Worm (Caenorhabditis elegans) whole organism, L1 larva: ENCODE measurements around the gene srg-42.

ENCODE experiments used
- F16B12.6 ChIP-seq: fragments of 150-350 bp; optimal IDR thresholded peaks from 2 replicates; lab custom pipeline; 2014; ENCODE audit warnings: missing biosample characterization, missing genetic modification characterization
- aha-1 ChIP-seq: fragments of 150-350 bp; optimal IDR thresholded peaks from 2 replicates; lab custom pipeline; 2014; ENCODE audit warnings: missing biosample characterization, missing genetic modification characterization
- ama-1 ChIP-seq: fragments of 150-350 bp; optimal IDR thresholded peaks from 2 replicates; lab custom pipeline; 2014
- egl-27 ChIP-seq, 2 experiments: fragments of 150-350 bp in 1 of 2; sonication (generic microtip); optimal IDR thresholded peaks; 3 replicates each; lab custom pipeline; 2017 to 2018; ENCODE audit warnings: missing biosample characterization in 2 of 2, missing genetic modification characterization in 2 of 2, missing genetic modification reagents in 2 of 2
- lir-3 ChIP-seq: sonication (generic microtip); optimal IDR thresholded peaks from 2 replicates; lab custom pipeline; 2016; ENCODE audit warnings: mild to moderate bottlenecking, missing genetic modification characterization, moderate library complexity, missing compliant biosample characterization; ENCODE audit not compliant: poor library complexity
- mdl-1 ChIP-seq, 2 experiments: fragments of 150-350 bp; optimal IDR thresholded peaks; 2 replicates each; lab custom pipeline; 2014 to 2017; ENCODE audit warnings: missing biosample characterization in 2 of 2, missing genetic modification characterization in 2 of 2, inconsistent platforms in 1 of 2
- nhr-11 ChIP-seq: fragments of 150-350 bp; optimal IDR thresholded peaks from 2 replicates; lab custom pipeline; 2014; ENCODE audit warnings: missing biosample characterization, missing genetic modification characterization
- nhr-237 ChIP-seq: fragments of 150-350 bp; optimal IDR thresholded peaks from 2 replicates; lab custom pipeline; 2014; ENCODE audit warnings: missing biosample characterization, missing genetic modification characterization
- snpc-4 ChIP-seq: fragments of 150-350 bp; optimal IDR thresholded peaks from 2 replicates; lab custom pipeline; 2014; ENCODE audit warnings: missing biosample characterization, missing genetic modification characterization
- unc-130 ChIP-seq: fragments of 150-350 bp; optimal IDR thresholded peaks from 2 replicates; lab custom pipeline; 2017; ENCODE audit warnings: missing biosample characterization, missing genetic modification characterization, inconsistent platforms
- ztf-11 ChIP-seq, 2 experiments: sonication (generic microtip); optimal IDR thresholded peaks; 2 replicates each; lab custom pipeline; 2016 to 2017; ENCODE audit warnings: missing genetic modification characterization in 2 of 2, missing biosample characterization in 1 of 2, missing compliant biosample characterization in 1 of 2

ce11 chrV:11124922-11125321 lies 32.9 kb downstream of the srg-42 start, which contains the start of gene C06H2.2:
- TF ChIP-seq snpc-4 (tag; lab: Kevin White, UChicago) (no peak), F16B12.6 (tag; lab: Kevin White, UChicago) (no peak), egl-27 (tag; optimal IDR thresholded peaks at IDR 0.05; lab: Kevin White, UChicago) (no peak), nhr-11 (tag; lab: Kevin White, UChicago) (no peak), ztf-11 (tag; optimal IDR thresholded peaks at IDR 0.05; lab: Kevin White, UChicago) (no peak), nhr-237 (tag; lab: Kevin White, UChicago) (no peak), mdl-1 (tag; optimal IDR thresholded peaks at IDR 0.05; lab: Kevin White, UChicago) (no peak), ama-1 (lab: Kevin White, UChicago) (no peak), aha-1 (tag; lab: Kevin White, UChicago) (no peak), unc-130 (tag; lab: Kevin White, UChicago) (no peak), lir-3 (tag; lab: Kevin White, UChicago) (no peak)
